Fruit fly (Drosophila melanogaster) whole organism, adult: ENCODE data around the gene CG10576.
A peak's percentile ranks its signal among the peaks of the same experiment; 100 is the strongest.

Source experiments
- CG11617 ChIP-seq: fragments of 200-800 bp; sonication (Bioruptor generic); optimal IDR thresholded peaks from 2 replicates; lab custom pipeline; 2017; ENCODE audit warnings: mild to moderate bottlenecking, missing biosample characterization, missing genetic modification reagents, missing genetic modification characterization
- CG12768 ChIP-seq: fragments of 200-800 bp; sonication (Bioruptor generic); optimal IDR thresholded peaks from 2 replicates; lab custom pipeline; 2017; ENCODE audit warnings: missing biosample characterization, missing genetic modification characterization, mild to moderate bottlenecking, moderate library complexity, missing genetic modification reagents
- CG14711 ChIP-seq: fragments of 200-800 bp; sonication (Bioruptor generic); optimal IDR thresholded peaks from 2 replicates; lab custom pipeline; 2018; ENCODE audit warnings: missing biosample characterization, mild to moderate bottlenecking, missing genetic modification characterization, moderate library complexity
- CG1620 ChIP-seq: fragments of 200-800 bp; sonication (Bioruptor generic); optimal IDR thresholded peaks from 2 replicates; lab custom pipeline; 2016; ENCODE audit warnings: missing biosample characterization, missing genetic modification characterization
- CG33017 ChIP-seq: fragments of 200-800 bp; sonication (Bioruptor generic); optimal IDR thresholded peaks from 2 replicates; lab custom pipeline; 2018; ENCODE audit warnings: missing biosample characterization, mild to moderate bottlenecking, missing genetic modification characterization, moderate library complexity
- CG5204 ChIP-seq: fragments of 200-800 bp; sonication (Bioruptor generic); optimal IDR thresholded peaks from 2 replicates; lab custom pipeline; 2016; ENCODE audit warnings: missing biosample characterization, missing genetic modification characterization
- CG7045 ChIP-seq: fragments of 200-800 bp; sonication (Bioruptor generic); optimal IDR thresholded peaks from 2 replicates; lab custom pipeline; 2017; ENCODE audit warnings: missing biosample characterization, mild to moderate bottlenecking, missing genetic modification characterization
- CG7101 ChIP-seq: fragments of 200-800 bp; sonication (Bioruptor generic); optimal IDR thresholded peaks from 2 replicates; lab custom pipeline; 2018; ENCODE audit warnings: missing biosample characterization, mild to moderate bottlenecking, missing genetic modification characterization, moderate library complexity
- Clk ChIP-seq: fragments of 200-800 bp; sonication (Bioruptor generic); optimal IDR thresholded peaks from 2 replicates; lab custom pipeline; 2017; ENCODE audit warnings: missing biosample characterization, missing genetic modification characterization
- Crg-1 ChIP-seq: fragments of 200-800 bp; sonication (Bioruptor generic); optimal IDR thresholded peaks from 2 replicates; lab custom pipeline; 2016; ENCODE audit warnings: missing biosample characterization, missing genetic modification characterization
- Hr96 ChIP-seq: fragments of 200-800 bp; sonication (Bioruptor generic); optimal IDR thresholded peaks from 2 replicates; lab custom pipeline; 2016; ENCODE audit warnings: missing biosample characterization, missing genetic modification characterization
- Mnt ChIP-seq: fragments of 200-800 bp; sonication (Bioruptor generic); optimal IDR thresholded peaks from 2 replicates; lab custom pipeline; 2016; ENCODE audit warnings: missing biosample characterization, mild to moderate bottlenecking, missing genetic modification characterization
- bab1 ChIP-seq: fragments of 200-800 bp; sonication (Bioruptor generic); optimal IDR thresholded peaks from 3 replicates; lab custom pipeline; 2019; ENCODE audit warnings: missing biosample characterization, mild to moderate bottlenecking, missing genetic modification characterization, moderate library complexity
- cic ChIP-seq: fragments of 200-800 bp; sonication (Bioruptor generic); optimal IDR thresholded peaks from 2 replicates; lab custom pipeline; 2017; ENCODE audit warnings: missing biosample characterization, mild to moderate bottlenecking, missing genetic modification characterization, moderate library complexity
- cnc ChIP-seq, 2 experiments: fragments of >200 bp; optimal IDR thresholded peaks; 2 replicates each; lab custom pipeline; 2017
- kay ChIP-seq: fragments of 200-800 bp; sonication (Bioruptor generic); peaks from one replicate; lab custom pipeline; 2016; ENCODE audit warnings: missing biosample characterization, missing genetic modification characterization, borderline replicate concordance
- ovo ChIP-seq: fragments of 200-800 bp; sonication (Bioruptor generic); optimal IDR thresholded peaks from 2 replicates; lab custom pipeline; 2016; ENCODE audit warnings: missing biosample characterization, missing genetic modification characterization
- pad ChIP-seq: fragments of 200-800 bp; sonication (Bioruptor generic); optimal IDR thresholded peaks from 3 replicates; lab custom pipeline; 2017; ENCODE audit warnings: missing biosample characterization, missing genetic modification characterization, mild to moderate bottlenecking, moderate library complexity, missing genetic modification reagents
- tj ChIP-seq: fragments of 200-800 bp; sonication (Bioruptor generic); optimal IDR thresholded peaks from 3 replicates; lab custom pipeline; 2017; ENCODE audit warnings: missing biosample characterization, mild to moderate bottlenecking, missing genetic modification characterization, moderate library complexity
- toe ChIP-seq: fragments of 200-800 bp; sonication (Bioruptor generic); optimal IDR thresholded peaks from 2 replicates; lab custom pipeline; 2016; ENCODE audit warnings: missing biosample characterization, missing genetic modification characterization

CG10576 gene

dm6 chr3L:5785237-5786062 is 19.9 kb upstream of the CG10576 start:
- no peak for TF ChIP-seq ovo (GFP tag; lab: Kevin White, UChicago)
- no peak for TF ChIP-seq CG5204 (GFP tag; lab: Kevin White, UChicago)
- TF ChIP-seq Hr96 (GFP tag; lab: Kevin White, UChicago) = no peak
- TF ChIP-seq toe = no peak
- no peak for TF ChIP-seq CG11617 (GFP tag; lab: Kevin White, UChicago)
- TF ChIP-seq Clk (GFP tag; lab: Kevin White, UChicago) = no peak

- TF ChIP-seq CG33017 (tag; lab: Kevin White, UChicago) = no peak
- TF ChIP-seq CG11617 (GFP tag; lab: Kevin White, UChicago) = no peak
- TF ChIP-seq ovo (GFP tag; lab: Kevin White, UChicago) = no peak
- no peak for TF ChIP-seq kay (GFP tag; lab: Kevin White, UChicago)
- no peak for TF ChIP-seq CG14711 (tag; lab: Kevin White, UChicago)
- no peak for TF ChIP-seq cic (GFP tag; lab: Kevin White, UChicago)
- no peak for TF ChIP-seq Mnt (GFP tag; lab: Kevin White, UChicago)
- no peak for TF ChIP-seq CG12768
- TF ChIP-seq CG7045 (GFP tag; lab: Kevin White, UChicago) = no peak
- no peak for TF ChIP-seq CG7101 (tag; lab: Kevin White, UChicago)
- no peak for TF ChIP-seq Hr96 (GFP tag; lab: Kevin White, UChicago)
- no peak for TF ChIP-seq CG1620 (GFP tag; lab: Kevin White, UChicago)
- no peak for TF ChIP-seq CG5204 (GFP tag; lab: Kevin White, UChicago)
- no peak for TF ChIP-seq Clk (GFP tag; lab: Kevin White, UChicago)
- TF ChIP-seq Crg-1 (GFP tag; lab: Kevin White, UChicago) = no peak
- TF ChIP-seq pad (GFP tag; lab: Kevin White, UChicago) = no peak
- no peak for TF ChIP-seq cnc (optimal IDR thresholded peaks at IDR 0.05; lab: Kevin White, UChicago)
- no peak for TF ChIP-seq bab1 (GFP tag; lab: Kevin White, UChicago)
- TF ChIP-seq toe = no peak
- TF ChIP-seq tj = no peak
These were observed 14.2 kb upstream of the CG10576 start, which contains the start of the genes Myt1, PGRP-LD and Pmi for dm6 chr3L:5779476-5780401. TSS of gene Myt1 (minus strand) at chr3L:5779591. TSS of gene PGRP-LD (plus strand) at chr3L:5780051. TSS of gene Pmi (plus strand) at chr3L:5780051.

dm6 chr3L:5777114-5777513 is 11.6 kb upstream of the CG10576 start, which contains the start of gene vito:
TSS of gene vito (minus strand) at chr3L:5777333.
- TF ChIP-seq cic (GFP tag; lab: Kevin White, UChicago) (no peak), CG12768 (no peak), Mnt (GFP tag; lab: Kevin White, UChicago) (peak; percentile 93), CG7101 (tag; lab: Kevin White, UChicago) (no peak), toe (no peak), CG11617 (GFP tag; lab: Kevin White, UChicago) (no peak), bab1 (GFP tag; lab: Kevin White, UChicago) (peak; percentile 17), kay (GFP tag; lab: Kevin White, UChicago) (no peak)

- peak; percentile 37 for TF ChIP-seq CG12768
- TF ChIP-seq Hr96 (GFP tag; lab: Kevin White, UChicago) = no peak
- TF ChIP-seq CG7101 (tag; lab: Kevin White, UChicago) = no peak
These were observed 9.3 kb upstream of the CG10576 start for dm6 chr3L:5774782-5775181.

- TF ChIP-seq cnc (optimal IDR thresholded peaks at IDR 0.05; lab: Kevin White, UChicago) (peak; percentile 34 to 89), CG33017 (tag; lab: Kevin White, UChicago) (peak; percentile 94), CG11617 (GFP tag; lab: Kevin White, UChicago) (peak; percentile 87), kay (GFP tag; lab: Kevin White, UChicago) (no peak), bab1 (GFP tag; lab: Kevin White, UChicago) (peak; percentile 93), toe (no peak), CG5204 (GFP tag; lab: Kevin White, UChicago) (no peak), pad (GFP tag; lab: Kevin White, UChicago) (peak; percentile 99), CG1620 (GFP tag; lab: Kevin White, UChicago) (peak; percentile 84), ovo (GFP tag; lab: Kevin White, UChicago) (peak; percentile 77), Mnt (GFP tag; lab: Kevin White, UChicago) (peak; percentile 92), CG14711 (tag; lab: Kevin White, UChicago) (peak; percentile 80), Hr96 (GFP tag; lab: Kevin White, UChicago) (no peak), Crg-1 (GFP tag; lab: Kevin White, UChicago) (peak; percentile 94), CG7101 (tag; lab: Kevin White, UChicago) (peak; percentile 93), cic (GFP tag; lab: Kevin White, UChicago) (peak; percentile 76), Clk (GFP tag; lab: Kevin White, UChicago) (peak; percentile 71), CG12768 (peak; percentile 90), tj (peak; percentile 97), CG7045 (GFP tag; lab: Kevin White, UChicago) (peak; percentile 93)
These were observed 5.4 kb upstream of the CG10576 start for dm6 chr3L:5770817-5771425.
